Worm (Caenorhabditis elegans): ENCODE measurements around the gene set-2.

Gene set-2

DNA sequence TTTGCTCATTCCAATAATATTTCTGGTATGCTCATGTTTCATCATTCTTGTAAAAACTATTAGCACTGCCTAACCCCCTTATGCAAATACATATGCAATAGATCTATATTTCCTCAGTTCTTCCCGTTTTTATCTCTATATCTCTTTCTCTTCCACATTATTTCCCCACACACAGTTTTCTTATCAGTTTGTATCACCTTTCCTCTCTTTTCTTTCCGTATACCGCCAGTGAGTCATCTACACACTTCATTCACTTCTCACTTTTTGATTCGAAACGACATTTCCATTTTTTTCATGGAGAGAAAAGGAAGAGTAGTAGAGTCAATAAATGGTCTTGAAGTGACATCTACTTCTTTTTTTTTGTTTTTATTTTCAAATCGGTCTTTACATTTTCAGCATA lies 23.6 kb downstream of the set-2 start:
- TF ChIP-seq elt-2 (tag; optimal IDR thresholded peaks at IDR 0.05) (peak; percentile 43), ttx-3 (tag; optimal IDR thresholded peaks at IDR 0.05) (no peak)

DNA sequence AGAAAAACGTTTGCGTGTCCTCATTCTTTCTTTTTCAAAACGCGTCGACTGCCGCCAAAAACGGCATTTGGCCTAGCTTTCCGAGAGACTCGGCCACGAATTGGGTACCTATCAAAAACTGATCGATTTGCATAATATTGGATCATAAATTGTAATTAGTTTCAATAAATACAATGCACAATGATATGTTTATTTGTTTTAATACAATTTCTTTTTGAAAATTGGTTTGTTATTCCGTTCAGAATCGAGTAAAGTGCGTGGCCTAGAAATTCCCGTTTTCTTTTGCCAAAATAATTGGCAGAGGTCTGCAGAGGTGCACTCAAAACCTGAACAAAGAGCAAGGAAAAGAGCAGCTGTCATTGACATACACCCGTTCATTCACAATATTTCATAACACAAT lies 24.6 kb downstream of the set-2 start, which contains the start of gene F26F4.8:
Gene F26F4.8 (minus strand): TSS at position 69 of the 400 bp plus-strand sequence.
- peak; percentile 92 for TF ChIP-seq ceh-31 (tag; optimal IDR thresholded peaks at IDR 0.05)
- peak; percentile 89 for TF ChIP-seq hlh-8 (tag; optimal IDR thresholded peaks at IDR 0.05)
- no peak for TF ChIP-seq pha-2 (tag; optimal IDR thresholded peaks at IDR 0.05)
- TF ChIP-seq T23F11.4 (GFP tag; optimal IDR thresholded peaks at IDR 0.05): no peak
- TF ChIP-seq ceh-24 (tag; optimal IDR thresholded peaks at IDR 0.05): no peak
- TF ChIP-seq C08G9.2 (tag; optimal IDR thresholded peaks at IDR 0.05): peak; percentile 90
- peak; percentile 20 for TF ChIP-seq unc-42 (tag; optimal IDR thresholded peaks at IDR 0.05)
- no peak for TF ChIP-seq hlh-6 (tag; optimal IDR thresholded peaks at IDR 0.05)
- TF ChIP-seq ceh-22 (tag; optimal IDR thresholded peaks at IDR 0.05): no peak
- TF ChIP-seq sdc-2 (tag; optimal IDR thresholded peaks at IDR 0.05): peak; percentile 54
- TF ChIP-seq unc-3 (GFP tag; conservative IDR thresholded peaks at IDR 0.05): no peak
- no peak for TF ChIP-seq unc-3 (tag; optimal IDR thresholded peaks at IDR 0.05)
- peak; percentile 75 for TF ChIP-seq zip-5 (tag; optimal IDR thresholded peaks at IDR 0.05)
- TF ChIP-seq pag-3 (tag; optimal IDR thresholded peaks at IDR 0.05; ENCODE audit: borderline replicate concordance): no peak
- TF ChIP-seq rnt-1 (tag; optimal IDR thresholded peaks at IDR 0.05): peak; percentile 46
- peak; percentile 6 for TF ChIP-seq ceh-18 (tag; optimal IDR thresholded peaks at IDR 0.05)
- TF ChIP-seq eyg-1 (tag; optimal IDR thresholded peaks at IDR 0.05): peak; percentile 7
- peak; percentile 51 for TF ChIP-seq fax-1 (tag; optimal IDR thresholded peaks at IDR 0.05)
- TF ChIP-seq tbx-2 (tag; optimal IDR thresholded peaks at IDR 0.05): peak; percentile 85
- TF ChIP-seq fkh-10 (GFP tag; optimal IDR thresholded peaks at IDR 0.05): no peak
- peak; percentile 15 for TF ChIP-seq ceh-34 (tag; optimal IDR thresholded peaks at IDR 0.05)
- no peak for TF ChIP-seq npax-4 (tag; optimal IDR thresholded peaks at IDR 0.05)
- peak; percentile 40 for TF ChIP-seq fkh-6 (tag; optimal IDR thresholded peaks at IDR 0.05)
- TF ChIP-seq mec-3 (tag; optimal IDR thresholded peaks at IDR 0.05; ENCODE audit: borderline replicate concordance): peak; percentile 79
- no peak for TF ChIP-seq ceh-6 (GFP tag; optimal IDR thresholded peaks at IDR 0.05)
- peak; percentile 85 for TF ChIP-seq tbx-7 (tag; optimal IDR thresholded peaks at IDR 0.05)
- no peak for TF ChIP-seq ceh-9 (tag; optimal IDR thresholded peaks at IDR 0.05)
- peak; percentile 51 for TF ChIP-seq ref-2 (tag; optimal IDR thresholded peaks at IDR 0.05)
- TF ChIP-seq pat-9 (tag; optimal IDR thresholded peaks at IDR 0.05): no peak
- TF ChIP-seq ztf-16 (tag; optimal IDR thresholded peaks at IDR 0.05): peak; percentile 1
- TF ChIP-seq unc-86 (tag; optimal IDR thresholded peaks at IDR 0.05): peak; percentile 10
- TF ChIP-seq ahr-1 (tag; optimal IDR thresholded peaks at IDR 0.05): peak; percentile 24
- peak; percentile 37 for TF ChIP-seq F13H6.1 (tag; optimal IDR thresholded peaks at IDR 0.05)
- TF ChIP-seq ceh-48 (tag; optimal IDR thresholded peaks at IDR 0.05): no peak
- peak; percentile 88 for TF ChIP-seq ets-4 (tag; optimal IDR thresholded peaks at IDR 0.05)
- no peak for TF ChIP-seq ttx-3 (tag; optimal IDR thresholded peaks at IDR 0.05)
- TF ChIP-seq hlh-15 (tag; optimal IDR thresholded peaks at IDR 0.05): no peak
- TF ChIP-seq elt-2 (tag; optimal IDR thresholded peaks at IDR 0.05): peak; percentile 62
- peak; percentile 43 for TF ChIP-seq lim-6 (tag; optimal IDR thresholded peaks at IDR 0.05)
- no peak for TF ChIP-seq pax-1 (tag; optimal IDR thresholded peaks at IDR 0.05)
- TF ChIP-seq ceh-2 (tag; optimal IDR thresholded peaks at IDR 0.05): peak; percentile 93
- no peak for TF ChIP-seq dve-1 (tag; optimal IDR thresholded peaks at IDR 0.05)
- peak; percentile 14 for TF ChIP-seq ceh-14 (tag; optimal IDR thresholded peaks at IDR 0.05)

DNA sequence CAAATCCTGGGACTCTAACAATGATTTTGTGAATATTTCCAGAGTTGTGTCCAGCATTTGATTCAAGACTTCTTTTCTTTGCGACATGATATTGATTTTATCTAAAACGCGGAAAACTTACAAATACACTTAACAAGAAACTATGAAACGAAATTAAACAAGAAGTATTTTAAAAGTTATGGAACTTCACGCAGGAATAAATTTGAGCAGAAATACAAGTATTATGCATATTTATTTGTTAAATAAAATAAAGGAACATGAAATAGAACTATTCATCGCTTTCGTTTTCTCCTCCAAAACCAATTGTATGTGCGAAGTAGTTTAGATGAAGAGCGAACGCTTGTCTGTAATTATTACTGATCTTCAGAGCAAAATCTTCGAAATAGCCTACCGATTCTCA lies 26.2 kb downstream of the set-2 start, which contains the start of gene kbp-2:
Gene kbp-2 (minus strand): TSS at position 101 of the 400 bp plus-strand sequence.
- TF ChIP-seq ceh-18 (tag; optimal IDR thresholded peaks at IDR 0.05): no peak
- TF ChIP-seq ceh-22 (tag; optimal IDR thresholded peaks at IDR 0.05): no peak
